Worm (Caenorhabditis elegans) whole organism, L1 larva: ENCODE results near the gene nhr-181.

ENCODE experiments used
- dpl-1 ChIP-seq, 3 experiments: fragments of 150-350 bp in 2 of 3; sonication (generic microtip) in 1 of 3; optimal IDR thresholded peaks; 2 replicates each; lab custom pipeline; 2014 to 2017; ENCODE audit warnings: missing biosample characterization in 3 of 3, missing genetic modification characterization in 3 of 3, missing genetic modification reagents in 3 of 3
- elt-3 ChIP-seq, 6 experiments: fragments of 150-350 bp in 1 of 6; sonication (generic microtip); optimal IDR thresholded peaks; 2 replicates each; lab custom pipeline; 2017 to 2018; ENCODE audit warnings: missing biosample characterization in 6 of 6, missing genetic modification characterization in 6 of 6, inconsistent platforms in 1 of 6
- isw-1 ChIP-seq: fragments of 200-800 bp; sonication (Bioruptor generic); IDR thresholded peaks from 2 replicates; pipeline ENCODE4 v1.3.6; 2022; ENCODE audit warnings: missing genetic modification characterization, missing compliant biosample characterization
- lin-15B ChIP-seq: fragments of 150-350 bp; sonication (generic microtip); optimal IDR thresholded peaks from 3 replicates; lab custom pipeline; 2014; ENCODE audit warnings: missing biosample characterization, missing genetic modification characterization
- nhr-77 ChIP-seq: fragments of 150-350 bp; optimal IDR thresholded peaks from 2 replicates; lab custom pipeline; 2014; ENCODE audit warnings: missing biosample characterization, missing genetic modification characterization

DNA sequence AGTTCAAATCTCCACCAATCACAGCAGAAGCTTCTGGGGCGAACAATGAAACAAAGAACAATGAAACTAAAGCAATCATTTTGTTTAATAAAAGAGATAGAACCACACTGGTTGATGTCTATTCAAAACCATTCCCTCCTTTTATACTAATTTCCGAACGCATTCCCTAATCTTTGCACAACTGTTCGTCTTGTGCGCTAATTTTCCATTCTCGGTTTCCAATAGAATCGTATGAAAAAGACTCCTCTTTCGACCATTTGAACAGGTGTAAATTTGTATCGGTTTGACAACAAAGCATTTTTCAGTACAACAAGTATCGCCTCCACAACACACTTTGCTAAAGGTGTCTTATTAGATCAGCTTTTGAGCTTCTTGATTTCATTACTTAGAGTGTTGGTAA lies 21.2 kb downstream of the nhr-181 start, which contains the start of gene T05B4.8:
- TF ChIP-seq elt-3 (tag; optimal IDR thresholded peaks at IDR 0.05; lab: Kevin White, UChicago), result no peak
- TF ChIP-seq isw-1 (GFP tag; lab: Robert Waterston, UW), result no peak
- TF ChIP-seq lin-15B (tag; lab: Kevin White, UChicago), result no peak
- no peak for TF ChIP-seq nhr-77
- no peak for TF ChIP-seq dpl-1 (GFP tag; optimal IDR thresholded peaks at IDR 0.05; lab: Kevin White, UChicago)
